Fruit fly (Drosophila melanogaster) whole organism, embryonic: ENCODE measurements around the gene CG13084.

ENCODE experiments used
- Awh ChIP-seq: fragments of 200-800 bp; sonication (Bioruptor generic); IDR thresholded peaks from 2 replicates; pipeline ENCODE4, ENCODE4 v1.3.6; 2022; ENCODE audit warnings: missing biosample characterization, missing genetic modification characterization
- C15 ChIP-seq: fragments of 200-800 bp; sonication (Bioruptor generic); IDR thresholded peaks from 3 replicates; pipeline ENCODE4 v1.3.6; 2022; ENCODE audit warnings: missing biosample characterization, missing genetic modification characterization
- CG10979 ChIP-seq: fragments of 200-800 bp; sonication (Bioruptor generic); optimal IDR thresholded peaks from 2 replicates; lab custom pipeline; 2018; ENCODE audit warnings: missing biosample characterization, mild to moderate bottlenecking, missing genetic modification characterization, moderate library complexity
- CG11398 ChIP-seq: fragments of 200-800 bp; sonication (Bioruptor generic); optimal IDR thresholded peaks from 2 replicates; lab custom pipeline; 2016; ENCODE audit warnings: missing biosample characterization, missing genetic modification characterization
- CG13287 ChIP-seq: fragments of 200-800 bp; sonication (Bioruptor generic); IDR thresholded peaks from 2 replicates; pipeline ENCODE4 v1.3.6; 2022; ENCODE audit warnings: missing biosample characterization, missing genetic modification characterization; ENCODE audit not compliant: partially characterized antibody
- CG14014 ChIP-seq: fragments of 200-800 bp; sonication (Bioruptor generic); IDR thresholded peaks from 2 replicates; pipeline ENCODE4 v1.3.6; 2022; ENCODE audit warnings: missing biosample characterization, missing genetic modification characterization
- CG15479 ChIP-seq: fragments of 200-800 bp; sonication (Bioruptor generic); optimal IDR thresholded peaks from 3 replicates; lab custom pipeline; 2019; ENCODE audit warnings: missing biosample characterization, mild to moderate bottlenecking, missing genetic modification characterization, moderate library complexity
- CG1602 ChIP-seq: fragments of 200-800 bp; sonication (Bioruptor generic); optimal IDR thresholded peaks from 3 replicates; lab custom pipeline; 2016; ENCODE audit warnings: missing biosample characterization, missing genetic modification characterization
- CG17568 ChIP-seq: fragments of 200-800 bp; sonication (Bioruptor generic); optimal IDR thresholded peaks from 2 replicates; lab custom pipeline; 2018; ENCODE audit warnings: missing biosample characterization, mild to moderate bottlenecking, missing genetic modification characterization, moderate library complexity
- CG2116 ChIP-seq: fragments of 200-800 bp; sonication (Bioruptor generic); optimal IDR thresholded peaks from 3 replicates; lab custom pipeline; 2018; ENCODE audit warnings: missing biosample characterization, mild to moderate bottlenecking, missing genetic modification characterization
- CG2202 ChIP-seq: fragments of 200-800 bp; sonication (Bioruptor generic); optimal IDR thresholded peaks from 2 replicates; lab custom pipeline; 2018; ENCODE audit warnings: missing biosample characterization, mild to moderate bottlenecking, missing genetic modification characterization
- CG30431 ChIP-seq: fragments of 200-800 bp; sonication (Bioruptor generic); optimal IDR thresholded peaks from 2 replicates; lab custom pipeline; 2017; ENCODE audit warnings: missing biosample characterization, missing genetic modification characterization
- CG31441 ChIP-seq: fragments of 200-800 bp; sonication (Bioruptor generic); IDR thresholded peaks from 2 replicates; pipeline ENCODE4 v1.3.6; 2022; ENCODE audit warnings: missing biosample characterization, missing genetic modification characterization
- CG3281 ChIP-seq: fragments of 200-800 bp; sonication (Bioruptor generic); optimal IDR thresholded peaks from 3 replicates; lab custom pipeline; 2017; ENCODE audit warnings: missing biosample characterization, mild to moderate bottlenecking, missing genetic modification characterization
- CG3407 ChIP-seq: fragments of 200-800 bp; sonication (Bioruptor generic); optimal IDR thresholded peaks from 2 replicates; lab custom pipeline; 2018; ENCODE audit warnings: missing biosample characterization, mild to moderate bottlenecking, missing genetic modification characterization
- CG3838 ChIP-seq: fragments of 200-800 bp; sonication (Bioruptor generic); optimal IDR thresholded peaks from 3 replicates; lab custom pipeline; 2016; ENCODE audit warnings: missing biosample characterization, missing genetic modification characterization
- CG6254 ChIP-seq: fragments of 200-800 bp; sonication (Bioruptor generic); optimal IDR thresholded peaks from 3 replicates; lab custom pipeline; 2017; ENCODE audit warnings: mild to moderate bottlenecking, missing biosample characterization, missing genetic modification reagents, missing genetic modification characterization
- CG6654 ChIP-seq: fragments of 200-800 bp; sonication (Bioruptor generic); optimal IDR thresholded peaks from 2 replicates; lab custom pipeline; 2017; ENCODE audit warnings: missing biosample characterization, mild to moderate bottlenecking, missing genetic modification characterization
- CG9437 ChIP-seq: fragments of 200-800 bp; sonication (Bioruptor generic); optimal IDR thresholded peaks from 2 replicates; lab custom pipeline; 2018; ENCODE audit warnings: missing biosample characterization, mild to moderate bottlenecking, missing genetic modification characterization
- CG9817 ChIP-seq: fragments of 200-800 bp; sonication (Bioruptor generic); optimal IDR thresholded peaks from 2 replicates; lab custom pipeline; 2018; ENCODE audit warnings: missing biosample characterization, mild to moderate bottlenecking, missing genetic modification characterization, moderate library complexity
- Dip2 ChIP-seq: fragments of 200-800 bp; sonication (Bioruptor generic); IDR thresholded peaks from 2 replicates; pipeline ENCODE4 v1.3.6; 2022; ENCODE audit warnings: missing biosample characterization, missing genetic modification characterization
- Dref ChIP-seq: fragments of 200-800 bp; sonication (Bioruptor generic); IDR thresholded peaks from 2 replicates; pipeline ENCODE4 v1.3.6; 2022; ENCODE audit warnings: missing biosample characterization, missing genetic modification characterization
- Elba2 ChIP-seq: fragments of 200-800 bp; sonication (Bioruptor generic); optimal IDR thresholded peaks from 3 replicates; lab custom pipeline; 2016; ENCODE audit warnings: missing biosample characterization, missing genetic modification characterization
- Ets65A ChIP-seq: fragments of 200-800 bp; sonication (Bioruptor generic); peaks from one replicate; lab custom pipeline; 2016; ENCODE audit warnings: missing biosample characterization, missing genetic modification characterization
- Fer1 ChIP-seq: fragments of 200-800 bp; sonication (Bioruptor generic); optimal IDR thresholded peaks from 2 replicates; lab custom pipeline; 2017; ENCODE audit warnings: missing biosample characterization, mild to moderate bottlenecking, missing genetic modification characterization
- Hey ChIP-seq: fragments of 200-800 bp; sonication (Bioruptor generic); optimal IDR thresholded peaks from 3 replicates; lab custom pipeline; 2018; ENCODE audit warnings: missing biosample characterization, mild to moderate bottlenecking, missing genetic modification characterization
- Hr3 ChIP-seq: fragments of 200-800 bp; sonication (Bioruptor generic); optimal IDR thresholded peaks from 3 replicates; lab custom pipeline; 2016; ENCODE audit warnings: missing biosample characterization, missing genetic modification characterization
- Lhr ChIP-seq: fragments of 200-800 bp; sonication (Bioruptor generic); optimal IDR thresholded peaks from 3 replicates; lab custom pipeline; 2017; ENCODE audit warnings: mild to moderate bottlenecking, missing biosample characterization, missing genetic modification reagents, missing genetic modification characterization
- NFAT ChIP-seq: fragments of 200-800 bp; sonication (Bioruptor generic); IDR thresholded peaks from 2 replicates; pipeline ENCODE4 v1.3.6; 2022; ENCODE audit warnings: missing biosample characterization, missing genetic modification characterization
- Nf-YA ChIP-seq: fragments of 200-800 bp; sonication (Bioruptor generic); IDR thresholded peaks from 2 replicates; pipeline ENCODE4 v1.3.6; 2022; ENCODE audit warnings: missing biosample characterization, missing genetic modification characterization
- Ptx1 ChIP-seq: fragments of 200-800 bp; sonication (Bioruptor generic); IDR thresholded peaks from 2 replicates; pipeline ENCODE4 v1.3.6; 2022; ENCODE audit warnings: missing biosample characterization, missing genetic modification characterization
- Sry-δ ChIP-seq: fragments of 200-800 bp; sonication (Bioruptor generic); optimal IDR thresholded peaks from 2 replicates; lab custom pipeline; 2016; ENCODE audit warnings: missing biosample characterization, missing genetic modification characterization
- ac ChIP-seq: fragments of 200-800 bp; sonication (Bioruptor generic); optimal IDR thresholded peaks from 3 replicates; lab custom pipeline; 2017; ENCODE audit warnings: missing biosample characterization, mild to moderate bottlenecking, missing genetic modification characterization
- bab2 ChIP-seq: fragments of 200-800 bp; sonication (Bioruptor generic); optimal IDR thresholded peaks from 2 replicates; lab custom pipeline; 2016; ENCODE audit warnings: missing biosample characterization, missing genetic modification characterization
- btn ChIP-seq: fragments of 200-800 bp; sonication (Bioruptor generic); optimal IDR thresholded peaks from 2 replicates; lab custom pipeline; 2016; ENCODE audit warnings: missing biosample characterization, missing genetic modification characterization
- corto ChIP-seq: fragments of 200-800 bp; sonication (Bioruptor generic); optimal IDR thresholded peaks from 2 replicates; lab custom pipeline; 2016; ENCODE audit warnings: missing biosample characterization, mild to moderate bottlenecking, missing genetic modification characterization, moderate library complexity
- crol ChIP-seq: fragments of 200-800 bp; sonication (Bioruptor generic); IDR thresholded peaks from 2 replicates; pipeline ENCODE4 v1.3.6; 2022; ENCODE audit warnings: missing biosample characterization, missing genetic modification characterization
- dmrt11E ChIP-seq: fragments of 200-800 bp; sonication (Bioruptor generic); optimal IDR thresholded peaks from 3 replicates; lab custom pipeline; 2018; ENCODE audit warnings: missing biosample characterization, mild to moderate bottlenecking, missing genetic modification characterization, moderate library complexity
- en ChIP-seq: fragments of 200-800 bp; sonication (Bioruptor generic); optimal IDR thresholded peaks from 2 replicates; lab custom pipeline; 2016; ENCODE audit warnings: missing biosample characterization, missing genetic modification characterization
- fd102C ChIP-seq: fragments of 200-800 bp; sonication (Bioruptor generic); optimal IDR thresholded peaks from 2 replicates; lab custom pipeline; 2018; ENCODE audit warnings: missing biosample characterization, mild to moderate bottlenecking, missing genetic modification characterization, moderate library complexity
- gcm ChIP-seq: fragments of 200-800 bp; sonication (Bioruptor generic); optimal IDR thresholded peaks from 2 replicates; lab custom pipeline; 2019; ENCODE audit warnings: missing biosample characterization, mild to moderate bottlenecking, missing genetic modification characterization, moderate library complexity
- gsb ChIP-seq: fragments of 200-800 bp; sonication (Bioruptor generic); IDR thresholded peaks from 2 replicates; pipeline ENCODE4 v1.3.6; 2022; ENCODE audit warnings: missing biosample characterization, missing genetic modification characterization
- ken ChIP-seq: fragments of 200-800 bp; sonication (Bioruptor generic); IDR thresholded peaks from 3 replicates; pipeline ENCODE4 v1.3.6; 2022; ENCODE audit warnings: missing biosample characterization, missing genetic modification characterization
- knrl ChIP-seq: fragments of 200-800 bp; sonication (Bioruptor generic); IDR thresholded peaks from 3 replicates; pipeline ENCODE4 v1.3.6; 2022; ENCODE audit warnings: missing biosample characterization, missing genetic modification characterization; ENCODE audit not compliant: partially characterized antibody
- lilli ChIP-seq: fragments of 200-800 bp; sonication (Bioruptor generic); optimal IDR thresholded peaks from 3 replicates; lab custom pipeline; 2016; ENCODE audit warnings: missing biosample characterization, missing genetic modification characterization
- nmo ChIP-seq: fragments of 200-800 bp; sonication (Bioruptor generic); optimal IDR thresholded peaks from 2 replicates; lab custom pipeline; 2018; ENCODE audit warnings: missing biosample characterization, mild to moderate bottlenecking, missing genetic modification characterization, moderate library complexity
- repo ChIP-seq: fragments of 200-800 bp; sonication (Bioruptor generic); optimal IDR thresholded peaks from 2 replicates; lab custom pipeline; 2016; ENCODE audit warnings: missing biosample characterization, missing genetic modification characterization
- sqz ChIP-seq: fragments of 200-800 bp; sonication (Bioruptor generic); optimal IDR thresholded peaks from 3 replicates; lab custom pipeline; 2018; ENCODE audit warnings: missing biosample characterization, mild to moderate bottlenecking, missing genetic modification characterization
- stwl ChIP-seq: fragments of 200-800 bp; sonication (Bioruptor generic); optimal IDR thresholded peaks from 3 replicates; lab custom pipeline; 2018; ENCODE audit warnings: missing biosample characterization, mild to moderate bottlenecking, missing genetic modification characterization, moderate library complexity
- tin ChIP-seq: fragments of 200-800 bp; sonication (Bioruptor generic); optimal IDR thresholded peaks from 3 replicates; lab custom pipeline; 2016; ENCODE audit warnings: missing biosample characterization, missing genetic modification characterization
- tio ChIP-seq: fragments of 200-800 bp; sonication (Bioruptor generic); optimal IDR thresholded peaks from 2 replicates; lab custom pipeline; 2017; ENCODE audit warnings: missing biosample characterization, missing genetic modification characterization, inconsistent platforms
- vnd ChIP-seq: fragments of 200-800 bp; sonication (Bioruptor generic); IDR thresholded peaks from 3 replicates; pipeline ENCODE4 v1.3.6; 2022; ENCODE audit warnings: missing biosample characterization, missing genetic modification characterization; ENCODE audit not compliant: partially characterized antibody

Gene CG13084

DNA sequence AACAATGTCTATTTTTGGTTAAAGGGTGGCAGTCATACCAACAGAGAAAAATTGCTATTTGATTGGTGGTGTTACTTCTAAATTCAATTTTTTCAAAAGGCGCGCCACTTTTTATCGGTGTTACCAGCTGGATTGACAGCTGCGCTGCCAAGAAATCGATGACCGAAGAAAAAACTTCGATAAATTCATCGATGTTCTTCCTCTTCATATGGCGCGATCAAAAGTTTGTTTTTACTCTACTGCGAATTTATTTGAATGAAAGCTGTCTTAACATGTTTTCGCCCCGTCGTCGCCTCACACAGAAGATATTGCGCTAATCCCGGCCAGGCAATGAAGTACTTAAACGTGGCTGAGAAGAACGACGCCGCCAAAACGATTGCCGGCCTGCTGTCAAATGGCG lies 13.3 kb downstream of the CG13084 start, which contains the start of gene Top3alpha (continued):
- no peak for TF ChIP-seq CG6654 (GFP tag; lab: Kevin White, UChicago)
- no peak for TF ChIP-seq CG10979
- TF ChIP-seq CG14014 (GFP tag; lab: Robert Waterston, UW) = no peak
- TF ChIP-seq CG3838 (GFP tag; lab: Kevin White, UChicago) = no peak
- TF ChIP-seq Dip2 (GFP tag; lab: Robert Waterston, UW) = no peak
- no peak for TF ChIP-seq gsb (GFP tag; lab: Robert Waterston, UW)
- TF ChIP-seq CG17568 (GFP tag; lab: Kevin White, UChicago) = no peak
- TF ChIP-seq en (GFP tag; lab: Kevin White, UChicago) = no peak
- TF ChIP-seq NFAT (GFP tag; lab: Robert Waterston, UW) = no peak
- TF ChIP-seq tin = no peak
- TF ChIP-seq CG9817 (tag; lab: Kevin White, UChicago) = no peak
- TF ChIP-seq Dref (GFP tag; lab: Robert Waterston, UW) = peak; percentile 95
- no peak for TF ChIP-seq nmo (GFP tag; lab: Kevin White, UChicago)
- TF ChIP-seq Hr3 (GFP tag; lab: Kevin White, UChicago) = no peak
- TF ChIP-seq ken (GFP tag; lab: Robert Waterston, UW) = no peak
- TF ChIP-seq fd102C = no peak
- peak; percentile 66 for TF ChIP-seq Sry-δ (GFP tag; lab: Kevin White, UChicago)
- TF ChIP-seq btn (GFP tag; lab: Kevin White, UChicago) = no peak
- no peak for TF ChIP-seq gcm
- TF ChIP-seq knrl = peak; percentile 44; the same call in 2 of the 3 replicates
- no peak for TF ChIP-seq CG2202 (tag; lab: Kevin White, UChicago)
- no peak for TF ChIP-seq Hey (tag; lab: Kevin White, UChicago)
- TF ChIP-seq CG9437 (GFP tag; lab: Kevin White, UChicago) = no peak
- no peak for TF ChIP-seq Ets65A (GFP tag; lab: Kevin White, UChicago)
- no peak for TF ChIP-seq CG1602
- peak; percentile 84 for TF ChIP-seq CG13287 (GFP tag; lab: Robert Waterston, UW)
- TF ChIP-seq stwl (tag; lab: Kevin White, UChicago) = peak; percentile 49
- TF ChIP-seq CG2116 = peak; percentile 90
- no peak for TF ChIP-seq CG30431
- TF ChIP-seq CG15479 = no peak
- TF ChIP-seq tio (GFP tag; lab: Kevin White, UChicago) = no peak
- TF ChIP-seq C15 = no peak
- TF ChIP-seq CG6254 (GFP tag; lab: Kevin White, UChicago) = no peak
- no peak for TF ChIP-seq ac (GFP tag; lab: Kevin White, UChicago)
- peak; percentile 48 for TF ChIP-seq vnd (GFP tag; lab: Robert Waterston, UW)
- TF ChIP-seq sqz = no peak
- TF ChIP-seq repo = no peak
- no peak for TF ChIP-seq bab2 (GFP tag; lab: Kevin White, UChicago)
- TF ChIP-seq CG3407 = no peak
- no peak for TF ChIP-seq crol (GFP tag; lab: Robert Waterston, UW)
- TF ChIP-seq Ptx1 (GFP tag; lab: Robert Waterston, UW) = no peak
- no peak for TF ChIP-seq CG31441 (GFP tag; lab: Robert Waterston, UW)
- no peak for TF ChIP-seq Lhr (GFP tag; lab: Kevin White, UChicago)
- no peak for TF ChIP-seq CG11398
- no peak for TF ChIP-seq dmrt11E (tag; lab: Kevin White, UChicago)
- no peak for TF ChIP-seq Nf-YA (GFP tag; lab: Robert Waterston, UW)
- TF ChIP-seq Awh (GFP tag; lab: Robert Waterston, UW) = no peak
- TF ChIP-seq Elba2 (GFP tag; lab: Kevin White, UChicago) = no peak
- no peak for TF ChIP-seq corto (GFP tag; lab: Kevin White, UChicago)
- no peak for TF ChIP-seq lilli (GFP tag; lab: Kevin White, UChicago)
- TF ChIP-seq Fer1 (GFP tag; lab: Kevin White, UChicago) = no peak
- no peak for TF ChIP-seq CG3281
